Fruit fly (Drosophila melanogaster) whole organism: Measurements from ENCODE around the gene CG17754.

ENCODE experiments used
- CG8478 ChIP-seq: fragments of >200 bp; optimal IDR thresholded peaks from 2 replicates; lab custom pipeline; 2018; ENCODE audit warnings: inconsistent platforms
- Dll ChIP-seq: fragments of >200 bp; optimal IDR thresholded peaks from 2 replicates; lab custom pipeline; 2017
- pan ChIP-seq: fragments of >200 bp; optimal IDR thresholded peaks from 2 replicates; lab custom pipeline; 2017

dm6 chrX:9210787-9211186, 39.4 kb upstream of the CG17754 start, which contains the start of gene SmydA-9:
- TF ChIP-seq pan (lab: Kevin White, UChicago) = no peak
- no peak for TF ChIP-seq Dll (lab: Kevin White, UChicago)
- TF ChIP-seq CG8478 (lab: Kevin White, UChicago) = no peak
